Worm (Caenorhabditis elegans) whole organism, L4 larva: Measurements from ENCODE around the gene lin-29.

Source experiments
- F49E8.2 ChIP-seq: sonication (generic microtip); optimal IDR thresholded peaks from 2 replicates; lab custom pipeline; 2016; ENCODE audit warnings: missing compliant biosample characterization, mild to moderate bottlenecking, missing genetic modification characterization, borderline replicate concordance
- R02D3.7 ChIP-seq: fragments of 150-350 bp; sonication (generic microtip); optimal IDR thresholded peaks from 3 replicates; lab custom pipeline; 2014; ENCODE audit warnings: missing biosample characterization, missing genetic modification characterization
- ceh-82 ChIP-seq: sonication (generic microtip); optimal IDR thresholded peaks from 2 replicates; lab custom pipeline; 2017; ENCODE audit warnings: missing biosample characterization, missing genetic modification characterization
- fos-1 ChIP-seq: fragments of 150-350 bp; optimal IDR thresholded peaks from 2 replicates; lab custom pipeline; 2014; ENCODE audit warnings: missing biosample characterization, missing genetic modification characterization
- gei-8 ChIP-seq: fragments of 200-800 bp; sonication (Bioruptor generic); optimal IDR thresholded peaks from 2 replicates; lab custom pipeline; 2018; ENCODE audit warnings: mild to moderate bottlenecking, missing genetic modification characterization, missing compliant biosample characterization
- hif-1 ChIP-seq, 2 experiments: sonication (generic microtip); optimal IDR thresholded peaks; 2 replicates each; lab custom pipeline; 2016 to 2017; ENCODE audit warnings: missing compliant biosample characterization in 2 of 2, missing genetic modification characterization in 2 of 2, missing genetic modification reagents in 2 of 2, missing genotype in 2 of 2, mild to moderate bottlenecking in 1 of 2
- lin-13 ChIP-seq: fragments of 150-350 bp; optimal IDR thresholded peaks from 2 replicates; lab custom pipeline; 2014; ENCODE audit warnings: missing biosample characterization, missing genetic modification reagents, missing genetic modification characterization
- madf-5 ChIP-seq, 2 experiments: fragments of 200-800 bp; sonication (Bioruptor generic); IDR thresholded peaks; 2 replicates each; pipeline ENCODE4 v1.3.6; 2022; ENCODE audit warnings: missing compliant biosample characterization in 2 of 2, missing genetic modification characterization in 2 of 2
- mes-2 ChIP-seq: sonication (generic microtip); optimal IDR thresholded peaks from 2 replicates; lab custom pipeline; 2016; ENCODE audit warnings: missing genotype, mild to moderate bottlenecking, missing genetic modification characterization, missing compliant biosample characterization; ENCODE audit not compliant: poor library complexity, severe bottlenecking
- nhr-102 ChIP-seq: sonication (generic microtip); optimal IDR thresholded peaks from 2 replicates; lab custom pipeline; 2016; ENCODE audit warnings: mild to moderate bottlenecking, missing genetic modification characterization, moderate library complexity, missing compliant biosample characterization
- nhr-76 ChIP-seq: fragments of 150-350 bp; optimal IDR thresholded peaks from 2 replicates; lab custom pipeline; 2014; ENCODE audit warnings: missing biosample characterization, missing genetic modification characterization
- unc-62 ChIP-seq, 3 experiments: fragments of 150-350 bp in 1 of 3; sonication (generic microtip); optimal IDR thresholded peaks in 2 of 3; peaks in 1 of 3; 1 replicate in 1 of 3; 2 replicates in 2 of 3; lab custom pipeline; 2014 to 2017; ENCODE audit warnings: missing biosample characterization in 3 of 3, missing genetic modification characterization in 3 of 3, missing genetic modification reagents in 3 of 3, missing genotype in 1 of 3
- zag-1 ChIP-seq: fragments of 150-350 bp; optimal IDR thresholded peaks from 2 replicates; lab custom pipeline; 2014; ENCODE audit warnings: missing biosample characterization, missing genetic modification characterization

- TF ChIP-seq ceh-82 (tag; lab: Kevin White, UChicago) (no peak), lin-13 (no peak), F49E8.2 (tag; lab: Kevin White, UChicago) (no peak), nhr-102 (no peak), zag-1 (tag; lab: Kevin White, UChicago) (no peak), hif-1 (tag; optimal IDR thresholded peaks at IDR 0.05; lab: Kevin White, UChicago) (no peak), nhr-76 (tag; lab: Kevin White, UChicago) (no peak), R02D3.7 (tag; lab: Kevin White, UChicago) (no peak), mes-2 (tag; lab: Kevin White, UChicago) (no peak), madf-5 (GFP tag; IDR thresholded peaks at IDR 0.05; lab: Robert Waterston, UW) (no peak), gei-8 (GFP tag; lab: Kevin White, UChicago) (no peak), fos-1 (no peak), unc-62 (GFP tag; optimal IDR thresholded peaks at IDR 0.05 in 1 of 2; lab: Kevin White, UChicago) (no peak), unc-62 (tag; optimal IDR thresholded peaks at IDR 0.05; lab: Kevin White, UChicago) (no peak)
Measured at ce11 chrII:11910569-11910968, 24.6 kb downstream of the lin-29 start.
